Fruit fly (Drosophila melanogaster) whole organism, embryonic: ENCODE data around the gene Spase25.
A peak's percentile ranks its signal among the peaks of the same experiment; 100 is the strongest.

Experiments
- Bgb ChIP-seq: fragments of 200-800 bp; sonication (Bioruptor generic); IDR thresholded peaks from 2 replicates; pipeline ENCODE4 v1.3.6; 2022; ENCODE audit warnings: missing biosample characterization, missing genetic modification characterization; ENCODE audit not compliant: partially characterized antibody
- CG1024 ChIP-seq: fragments of 200-800 bp; sonication (Bioruptor generic); IDR thresholded peaks from 2 replicates; pipeline ENCODE4 v1.3.6; 2022; ENCODE audit warnings: missing biosample characterization, missing genetic modification characterization
- CG10979 ChIP-seq: fragments of 200-800 bp; sonication (Bioruptor generic); optimal IDR thresholded peaks from 2 replicates; lab custom pipeline; 2018; ENCODE audit warnings: missing biosample characterization, mild to moderate bottlenecking, missing genetic modification characterization, moderate library complexity
- CG11723 ChIP-seq: fragments of 200-800 bp; sonication (Bioruptor generic); optimal IDR thresholded peaks from 2 replicates; lab custom pipeline; 2017; ENCODE audit warnings: missing biosample characterization, mild to moderate bottlenecking, missing genetic modification characterization
- CG12071 ChIP-seq: fragments of 200-800 bp; sonication (Bioruptor generic); optimal IDR thresholded peaks from 3 replicates; lab custom pipeline; 2018; ENCODE audit warnings: missing biosample characterization, mild to moderate bottlenecking, missing genetic modification characterization
- CG12391 ChIP-seq: fragments of 200-800 bp; sonication (Bioruptor generic); optimal IDR thresholded peaks from 3 replicates; lab custom pipeline; 2018; ENCODE audit warnings: missing biosample characterization, mild to moderate bottlenecking, missing genetic modification characterization, moderate library complexity
- CG13123 ChIP-seq: fragments of 200-800 bp; sonication (Bioruptor generic); optimal IDR thresholded peaks from 2 replicates; lab custom pipeline; 2016; ENCODE audit warnings: missing biosample characterization, missing genetic modification characterization
- CG1529 ChIP-seq: fragments of 200-800 bp; sonication (Bioruptor generic); optimal IDR thresholded peaks from 3 replicates; lab custom pipeline; 2018; ENCODE audit warnings: missing biosample characterization, missing genetic modification characterization
- CG1647 ChIP-seq: fragments of 200-800 bp; sonication (Bioruptor generic); optimal IDR thresholded peaks from 3 replicates; lab custom pipeline; 2016; ENCODE audit warnings: missing biosample characterization, missing genetic modification characterization
- CG18619 ChIP-seq: fragments of 200-800 bp; sonication (Bioruptor generic); optimal IDR thresholded peaks from 3 replicates; lab custom pipeline; 2017; ENCODE audit warnings: missing biosample characterization, mild to moderate bottlenecking, missing genetic modification characterization
- CG31388 ChIP-seq: fragments of 200-800 bp; sonication (Bioruptor generic); optimal IDR thresholded peaks from 2 replicates; lab custom pipeline; 2016; ENCODE audit warnings: missing biosample characterization, missing genetic modification characterization
- CG33557 ChIP-seq: fragments of 200-800 bp; sonication (Bioruptor generic); optimal IDR thresholded peaks from 2 replicates; lab custom pipeline; 2019; ENCODE audit warnings: missing biosample characterization, mild to moderate bottlenecking, missing genetic modification characterization, moderate library complexity
- CG34224 ChIP-seq: fragments of 200-800 bp; sonication (Bioruptor generic); IDR thresholded peaks from 3 replicates; pipeline ENCODE4 v1.3.6; 2022; ENCODE audit warnings: missing biosample characterization, missing genetic modification characterization; ENCODE audit not compliant: partially characterized antibody
- CG4328 ChIP-seq: fragments of 200-800 bp; sonication (Bioruptor generic); optimal IDR thresholded peaks from 3 replicates; lab custom pipeline; 2017; ENCODE audit warnings: missing biosample characterization, missing genetic modification reagents, missing genetic modification characterization
- CG7271 ChIP-seq: fragments of 200-800 bp; sonication (Bioruptor generic); optimal IDR thresholded peaks from 2 replicates; lab custom pipeline; 2018; ENCODE audit warnings: missing biosample characterization, mild to moderate bottlenecking, missing genetic modification characterization, moderate library complexity
- CG7839 ChIP-seq: fragments of 200-800 bp; sonication (Bioruptor generic); optimal IDR thresholded peaks from 3 replicates; lab custom pipeline; 2018; ENCODE audit warnings: missing biosample characterization, mild to moderate bottlenecking, missing genetic modification characterization, moderate library complexity
- CG7928 ChIP-seq: fragments of 200-800 bp; sonication (Bioruptor generic); optimal IDR thresholded peaks from 2 replicates; lab custom pipeline; 2017; ENCODE audit warnings: missing biosample characterization, mild to moderate bottlenecking, missing genetic modification characterization
- CG8765 ChIP-seq: fragments of 200-800 bp; sonication (Bioruptor generic); IDR thresholded peaks from 2 replicates; pipeline ENCODE4 v1.3.6; 2022; ENCODE audit warnings: missing biosample characterization, missing genetic modification characterization
- D19A ChIP-seq: fragments of 200-800 bp; optimal IDR thresholded peaks from 3 replicates; lab custom pipeline; 2019; ENCODE audit warnings: missing biosample characterization, mild to moderate bottlenecking, missing genetic modification characterization, moderate library complexity
- Dbx ChIP-seq: fragments of 200-800 bp; sonication (Bioruptor generic); IDR thresholded peaks from 3 replicates; pipeline ENCODE4 v1.3.6; 2022; ENCODE audit warnings: missing biosample characterization, missing genetic modification characterization
- Deaf1 ChIP-seq: fragments of 200-800 bp; optimal IDR thresholded peaks from 3 replicates; lab custom pipeline; 2019; ENCODE audit warnings: missing biosample characterization, mild to moderate bottlenecking, missing genetic modification characterization, moderate library complexity
- Doc2 ChIP-seq: fragments of 200-800 bp; sonication (Bioruptor generic); IDR thresholded peaks from 2 replicates; pipeline ENCODE4 v1.3.6; 2022; ENCODE audit warnings: missing biosample characterization, missing genetic modification characterization
- HLH3B ChIP-seq: fragments of 200-800 bp; sonication (Bioruptor generic); IDR thresholded peaks from 2 replicates; pipeline ENCODE4 v1.3.6; 2022; ENCODE audit warnings: missing biosample characterization, missing genetic modification characterization
- Hand ChIP-seq: fragments of 200-800 bp; sonication (Bioruptor generic); optimal IDR thresholded peaks from 2 replicates; lab custom pipeline; 2017; ENCODE audit warnings: mild to moderate bottlenecking, missing biosample characterization, missing genetic modification reagents, missing genetic modification characterization
- Sox102F ChIP-seq: fragments of 200-800 bp; sonication (Bioruptor generic); optimal IDR thresholded peaks from 2 replicates; lab custom pipeline; 2018; ENCODE audit warnings: missing biosample characterization, mild to moderate bottlenecking, missing genetic modification characterization, moderate library complexity
- Sry-β ChIP-seq: fragments of 200-800 bp; sonication (Bioruptor generic); optimal IDR thresholded peaks from 2 replicates; lab custom pipeline; 2018; ENCODE audit warnings: missing biosample characterization, mild to moderate bottlenecking, missing genetic modification characterization, moderate library complexity
- TFAM ChIP-seq: fragments of 200-800 bp; sonication (Bioruptor generic); optimal IDR thresholded peaks from 2 replicates; lab custom pipeline; 2017; ENCODE audit warnings: missing biosample characterization, missing genetic modification characterization, inconsistent platforms
- ac ChIP-seq: fragments of 200-800 bp; sonication (Bioruptor generic); optimal IDR thresholded peaks from 3 replicates; lab custom pipeline; 2017; ENCODE audit warnings: missing biosample characterization, mild to moderate bottlenecking, missing genetic modification characterization
- ase ChIP-seq: fragments of 200-800 bp; sonication (Bioruptor generic); IDR thresholded peaks from 3 replicates; pipeline ENCODE4 v1.3.6; 2022; ENCODE audit warnings: missing biosample characterization, missing genetic modification characterization
- cad ChIP-seq: fragments of >200 bp; optimal IDR thresholded peaks from 2 replicates; lab custom pipeline; 2017; ENCODE audit warnings: missing biosample characterization, missing genetic modification characterization
- cg ChIP-seq: fragments of 200-800 bp; sonication (Bioruptor generic); optimal IDR thresholded peaks from 3 replicates; lab custom pipeline; 2019; ENCODE audit warnings: missing biosample characterization, mild to moderate bottlenecking, missing genetic modification characterization, moderate library complexity
- chm ChIP-seq: fragments of 200-800 bp; sonication (Bioruptor generic); IDR thresholded peaks from 2 replicates; pipeline ENCODE4 v1.3.6; 2022; ENCODE audit warnings: missing biosample characterization, missing genetic modification characterization
- croc ChIP-seq: fragments of 200-800 bp; sonication (Bioruptor generic); conservative IDR thresholded peaks from 3 replicates; pipeline ENCODE4 v1.3.6; 2022; ENCODE audit warnings: missing biosample characterization, missing genetic modification characterization
- crol ChIP-seq: fragments of 200-800 bp; sonication (Bioruptor generic); IDR thresholded peaks from 2 replicates; pipeline ENCODE4 v1.3.6; 2022; ENCODE audit warnings: missing biosample characterization, missing genetic modification characterization
- esg ChIP-seq: fragments of 200-800 bp; sonication (Bioruptor generic); conservative IDR thresholded peaks from 2 replicates; pipeline ENCODE4 v1.3.6; 2022; ENCODE audit warnings: missing biosample characterization, missing genetic modification characterization
- gcm2 ChIP-seq: fragments of 200-800 bp; sonication (Bioruptor generic); optimal IDR thresholded peaks from 2 replicates; lab custom pipeline; 2016; ENCODE audit warnings: missing biosample characterization, missing genetic modification characterization
- gsb ChIP-seq: fragments of 200-800 bp; sonication (Bioruptor generic); IDR thresholded peaks from 2 replicates; pipeline ENCODE4 v1.3.6; 2022; ENCODE audit warnings: missing biosample characterization, missing genetic modification characterization
- hkb ChIP-seq, 2 experiments: fragments of 200-800 bp in 1 of 2; fragments of >200 bp in 1 of 2; sonication (Bioruptor generic) in 1 of 2; IDR thresholded peaks in 1 of 2; optimal IDR thresholded peaks in 1 of 2; 2 replicates each; pipeline versions ENCODE4 v1.3.6 to Lab custom; 2017 to 2022; ENCODE audit warnings: missing biosample characterization in 1 of 2, missing genetic modification characterization in 1 of 2
- mam ChIP-seq: fragments of 200-800 bp; sonication (Bioruptor generic); optimal IDR thresholded peaks from 3 replicates; lab custom pipeline; 2016; ENCODE audit warnings: missing biosample characterization, missing genetic modification characterization
- mld ChIP-seq: fragments of 200-800 bp; sonication (Bioruptor generic); IDR thresholded peaks from 3 replicates; pipeline ENCODE4 v1.3.6; 2022; ENCODE audit warnings: missing biosample characterization, missing genetic modification characterization; ENCODE audit not compliant: partially characterized antibody
- odd ChIP-seq: fragments of 200-800 bp; sonication (Bioruptor generic); optimal IDR thresholded peaks from 2 replicates; lab custom pipeline; 2017; ENCODE audit warnings: missing biosample characterization, mild to moderate bottlenecking, missing genetic modification characterization
- peb ChIP-seq: fragments of 200-800 bp; sonication (Bioruptor generic); IDR thresholded peaks from 2 replicates; pipeline ENCODE4 v1.3.6; 2022; ENCODE audit warnings: missing biosample characterization, missing genetic modification characterization
- sc ChIP-seq, 3 experiments: fragments of >200 bp in 2 of 3; fragments of 200-800 bp in 1 of 3; sonication (Bioruptor generic) in 1 of 3; optimal IDR thresholded peaks; 2 replicates in 2 of 3; 3 replicates in 1 of 3; lab custom pipeline; 2017; ENCODE audit warnings: mild to moderate bottlenecking in 1 of 3, missing biosample characterization in 1 of 3, missing genetic modification characterization in 1 of 3, missing genetic modification reagents in 1 of 3
- sd ChIP-seq: fragments of 200-800 bp; sonication (Bioruptor generic); optimal IDR thresholded peaks from 3 replicates; lab custom pipeline; 2018; ENCODE audit warnings: missing biosample characterization, mild to moderate bottlenecking, missing genetic modification characterization, moderate library complexity
- sens ChIP-seq: fragments of 200-800 bp; sonication (Bioruptor generic); peaks from one replicate; lab custom pipeline; 2016; ENCODE audit warnings: missing biosample characterization, missing genetic modification characterization
- trh ChIP-seq: fragments of 200-800 bp; sonication (Bioruptor generic); optimal IDR thresholded peaks from 2 replicates; lab custom pipeline; 2016; ENCODE audit warnings: missing biosample characterization, missing genetic modification characterization
- unc-4 ChIP-seq: fragments of 200-800 bp; sonication (Bioruptor generic); IDR thresholded peaks from 2 replicates; pipeline ENCODE4 v1.3.6; 2022; ENCODE audit warnings: missing biosample characterization, missing genetic modification characterization; ENCODE audit not compliant: partially characterized antibody
- zfh1 ChIP-seq: fragments of 200-800 bp; sonication (Bioruptor generic); IDR thresholded peaks from 3 replicates; pipeline ENCODE4 v1.3.6; 2022; ENCODE audit warnings: missing biosample characterization, missing genetic modification characterization

Spase25 gene

dm6 chrX:11454189-11454882, 30.7 kb upstream of the Spase25 start, which contains the start of the genes Evi5 and HP5 (continued):
- TF ChIP-seq CG12391 (tag; lab: Kevin White, UChicago), result peak; percentile 49
- TF ChIP-seq Doc2 (GFP tag; lab: Robert Waterston, UW), result no peak
- peak; percentile 63 for TF ChIP-seq Deaf1 (tag; lab: Kevin White, UChicago)
- TF ChIP-seq peb, result no peak
- TF ChIP-seq CG4328, result no peak
- no peak for TF ChIP-seq gcm2 (GFP tag; lab: Kevin White, UChicago)
- peak; percentile 24; the same call in 1 of the 2 replicates for TF ChIP-seq HLH3B (GFP tag; lab: Robert Waterston, UW)
- TF ChIP-seq CG7839 (tag; lab: Kevin White, UChicago), result peak; percentile 69
- TF ChIP-seq CG1024 (GFP tag; lab: Robert Waterston, UW), result 0 out of 2 replicates have a peak, but pooled peaks have one; percentile 20
- no peak for TF ChIP-seq CG10979
- no peak for TF ChIP-seq cad (GFP tag; lab: Kevin White, UChicago)
- TF ChIP-seq croc (GFP tag; lab: Robert Waterston, UW), result no peak
- TF ChIP-seq TFAM, result no peak
- TF ChIP-seq CG1529 (GFP tag; lab: Kevin White, UChicago), result no peak
- peak; percentile 35; the same call in 1 of the 2 replicates for TF ChIP-seq unc-4
- peak; percentile 37 for TF ChIP-seq CG18619 (GFP tag; lab: Kevin White, UChicago)
- TF ChIP-seq Sry-β (GFP tag; lab: Kevin White, UChicago), result no peak
- TF ChIP-seq CG34224 (GFP tag; lab: Robert Waterston, UW), result peak; percentile 16; the same call in 1 of the 3 replicates
- peak; percentile 55 for TF ChIP-seq trh (GFP tag; lab: Kevin White, UChicago)
- TF ChIP-seq CG8765 (GFP tag; lab: Robert Waterston, UW), result peak; percentile 31
- TF ChIP-seq mld (GFP tag; lab: Robert Waterston, UW), result no peak
- peak; percentile 31 for TF ChIP-seq cg (GFP tag; lab: Kevin White, UChicago)
- TF ChIP-seq esg, result peak; percentile 63
- peak; percentile 60; the same call in 1 of the 2 replicates for TF ChIP-seq Bgb (GFP tag; lab: Robert Waterston, UW)
- TF ChIP-seq CG12071, result no peak
- TF ChIP-seq sens (GFP tag; lab: Kevin White, UChicago), result peak; percentile 87
- TF ChIP-seq D19A (tag; lab: Kevin White, UChicago), result no peak
- no peak for TF ChIP-seq hkb (optimal IDR thresholded peaks at IDR 0.05; lab: Kevin White, UChicago)
- TF ChIP-seq hkb (GFP tag; IDR thresholded peaks at IDR 0.05; lab: Robert Waterston, UW), result no peak
- no peak for TF ChIP-seq gsb
- TF ChIP-seq CG13123, result no peak
- TF ChIP-seq mam (GFP tag; lab: Kevin White, UChicago), result peak; percentile 84
- peak; percentile 53; the same call in 1 of the 3 replicates for TF ChIP-seq ase
- TF ChIP-seq odd (GFP tag; lab: Kevin White, UChicago), result no peak
- TF ChIP-seq CG11723 (GFP tag; lab: Kevin White, UChicago), result no peak
- no peak for TF ChIP-seq Hand (GFP tag; lab: Kevin White, UChicago)
- peak; percentile 34 for TF ChIP-seq sd (tag; lab: Kevin White, UChicago)
- TF ChIP-seq CG7928, result peak; percentile 21
- TF ChIP-seq CG31388 (GFP tag; lab: Kevin White, UChicago), result no peak
- no peak for TF ChIP-seq CG1647 (GFP tag; lab: Kevin White, UChicago)
- TF ChIP-seq CG33557 (GFP tag; lab: Kevin White, UChicago), result no peak
- TF ChIP-seq zfh1 (GFP tag; lab: Robert Waterston, UW), result peak; percentile 61; the same call in 1 of the 3 replicates
- no peak for TF ChIP-seq CG7271
- no peak for TF ChIP-seq ac (GFP tag; lab: Kevin White, UChicago)
- TF ChIP-seq Sox102F (GFP tag; lab: Kevin White, UChicago), result no peak
- TF ChIP-seq sc (optimal IDR thresholded peaks at IDR 0.05; lab: Kevin White, UChicago), result no peak
- no peak for TF ChIP-seq sc (GFP tag; optimal IDR thresholded peaks at IDR 0.05; lab: Kevin White, UChicago)
- TF ChIP-seq crol (GFP tag; lab: Robert Waterston, UW), result no peak
- no peak for TF ChIP-seq chm (GFP tag; lab: Robert Waterston, UW)
- no peak; the same call in 2 of the 3 replicates for TF ChIP-seq Dbx (GFP tag; lab: Robert Waterston, UW)
